Worm (Caenorhabditis elegans) whole organism, late embryonic: ENCODE measurements around the gene C33G3.4.

Experiments used
- C38D4.7 ChIP-seq: fragments of 200-800 bp; sonication (Bioruptor generic); optimal IDR thresholded peaks from 2 replicates; lab custom pipeline; 2018; ENCODE audit warnings: mild to moderate bottlenecking, missing genetic modification characterization, moderate library complexity, missing compliant biosample characterization
- F13H6.1 ChIP-seq: sonication (generic microtip); optimal IDR thresholded peaks from 2 replicates; lab custom pipeline; 2016; ENCODE audit warnings: missing genetic modification characterization, missing compliant biosample characterization
- K02D7.2 ChIP-seq: sonication (generic microtip); optimal IDR thresholded peaks from 2 replicates; lab custom pipeline; 2017; ENCODE audit warnings: mild to moderate bottlenecking, missing genetic modification characterization, missing compliant biosample characterization
- K09A11.1 ChIP-seq: sonication (generic microtip); optimal IDR thresholded peaks from 2 replicates; lab custom pipeline; 2017; ENCODE audit warnings: antibody characterized with exemption, mild to moderate bottlenecking, missing genetic modification characterization, missing compliant biosample characterization; ENCODE audit not compliant: insufficient read depth
- ahr-1 ChIP-seq: sonication (generic microtip); optimal IDR thresholded peaks from 2 replicates; lab custom pipeline; 2016; ENCODE audit warnings: missing genetic modification characterization, missing compliant biosample characterization
- ceh-14 ChIP-seq: sonication (generic microtip); optimal IDR thresholded peaks from 2 replicates; lab custom pipeline; 2016; ENCODE audit warnings: missing genotype, missing genetic modification characterization, missing compliant biosample characterization
- ceh-22 ChIP-seq: sonication (generic microtip); optimal IDR thresholded peaks from 2 replicates; lab custom pipeline; 2017; ENCODE audit warnings: missing biosample characterization, missing genetic modification characterization
- ceh-34 ChIP-seq: sonication (generic microtip); optimal IDR thresholded peaks from 2 replicates; lab custom pipeline; 2016; ENCODE audit warnings: mild to moderate bottlenecking, missing genetic modification characterization, missing compliant biosample characterization
- ceh-45 ChIP-seq: fragments of 200-800 bp; sonication (Bioruptor generic); IDR thresholded peaks from 2 replicates; pipeline ENCODE4 v1.3.6; 2022; ENCODE audit warnings: missing genetic modification reagents, missing genetic modification characterization, missing compliant biosample characterization
- ceh-48 ChIP-seq: sonication (generic microtip); optimal IDR thresholded peaks from 2 replicates; lab custom pipeline; 2016; ENCODE audit warnings: missing genetic modification characterization, inconsistent platforms, missing compliant biosample characterization
- ceh-6 ChIP-seq: fragments of 200-800 bp; sonication (Bioruptor generic); optimal IDR thresholded peaks from 2 replicates; lab custom pipeline; 2018; ENCODE audit warnings: mild to moderate bottlenecking, missing genetic modification characterization, missing compliant biosample characterization
- che-1 ChIP-seq: sonication (generic microtip); optimal IDR thresholded peaks from 2 replicates; lab custom pipeline; 2016; ENCODE audit warnings: mild to moderate bottlenecking, missing genetic modification characterization, missing compliant biosample characterization
- dmd-4 ChIP-seq: sonication (generic microtip); optimal IDR thresholded peaks from 2 replicates; lab custom pipeline; 2016; ENCODE audit warnings: borderline replicate concordance, missing genetic modification characterization, missing compliant biosample characterization
- dve-1 ChIP-seq: sonication (generic microtip); optimal IDR thresholded peaks from 2 replicates; lab custom pipeline; 2017; ENCODE audit warnings: antibody characterized with exemption, mild to moderate bottlenecking, missing genetic modification characterization, missing compliant biosample characterization
- elt-2 ChIP-seq: sonication (generic microtip); optimal IDR thresholded peaks from 2 replicates; lab custom pipeline; 2016; ENCODE audit warnings: missing genetic modification reagents, missing genetic modification characterization, missing compliant biosample characterization
- elt-4 ChIP-seq: sonication (generic microtip); optimal IDR thresholded peaks from 2 replicates; lab custom pipeline; 2016; ENCODE audit warnings: missing genetic modification characterization, missing compliant biosample characterization
- ets-4 ChIP-seq: sonication (generic microtip); optimal IDR thresholded peaks from 2 replicates; lab custom pipeline; 2016; ENCODE audit warnings: missing genetic modification characterization, missing compliant biosample characterization
- eyg-1 ChIP-seq: sonication (generic microtip); optimal IDR thresholded peaks from 2 replicates; lab custom pipeline; 2016; ENCODE audit warnings: missing genotype, missing genetic modification characterization, missing compliant biosample characterization
- fax-1 ChIP-seq: sonication (generic microtip); optimal IDR thresholded peaks from 2 replicates; lab custom pipeline; 2016; ENCODE audit warnings: missing genotype, missing genetic modification characterization, missing compliant biosample characterization
- fkh-10 ChIP-seq: fragments of 150-350 bp; optimal IDR thresholded peaks from 2 replicates; lab custom pipeline; 2014; ENCODE audit warnings: missing biosample characterization, missing genetic modification reagents, missing genetic modification characterization
- fkh-6 ChIP-seq: sonication (generic microtip); optimal IDR thresholded peaks from 2 replicates; lab custom pipeline; 2016; ENCODE audit warnings: missing genetic modification characterization, missing compliant biosample characterization
- gmeb-2 ChIP-seq: sonication (generic microtip); optimal IDR thresholded peaks from 2 replicates; lab custom pipeline; 2016; ENCODE audit warnings: missing genetic modification characterization, inconsistent platforms, missing compliant biosample characterization
- hlh-13 ChIP-seq: fragments of 200-800 bp; sonication (Bioruptor generic); optimal IDR thresholded peaks from 2 replicates; lab custom pipeline; 2018; ENCODE audit warnings: mild to moderate bottlenecking, missing genetic modification characterization, missing compliant biosample characterization
- hlh-15 ChIP-seq: sonication (generic microtip); optimal IDR thresholded peaks from 2 replicates; lab custom pipeline; 2016; ENCODE audit warnings: missing genetic modification characterization, missing compliant biosample characterization
- hlh-30 ChIP-seq: sonication (generic microtip); optimal IDR thresholded peaks from 2 replicates; lab custom pipeline; 2017; ENCODE audit warnings: antibody characterized with exemption, missing genetic modification characterization, missing compliant biosample characterization; ENCODE audit not compliant: insufficient read depth
- hlh-6 ChIP-seq: sonication (generic microtip); optimal IDR thresholded peaks from 2 replicates; lab custom pipeline; 2016; ENCODE audit warnings: missing genotype, missing genetic modification characterization, missing compliant biosample characterization
- hlh-8 ChIP-seq: sonication (generic microtip); optimal IDR thresholded peaks from 2 replicates; lab custom pipeline; 2016; ENCODE audit warnings: missing genotype, missing genetic modification characterization, missing compliant biosample characterization
- lin-11 ChIP-seq: fragments of 200-800 bp; sonication (Bioruptor generic); optimal IDR thresholded peaks from 2 replicates; lab custom pipeline; 2018; ENCODE audit warnings: mild to moderate bottlenecking, missing genetic modification characterization, missing compliant biosample characterization
- madf-2 ChIP-seq: sonication (generic microtip); optimal IDR thresholded peaks from 2 replicates; lab custom pipeline; 2017; ENCODE audit warnings: missing genetic modification characterization, missing compliant biosample characterization
- mec-3 ChIP-seq: sonication (generic microtip); optimal IDR thresholded peaks from 2 replicates; lab custom pipeline; 2016; ENCODE audit warnings: borderline replicate concordance, missing genetic modification characterization, missing compliant biosample characterization
- nfya-1 ChIP-seq: sonication (generic microtip); optimal IDR thresholded peaks from 2 replicates; lab custom pipeline; 2017; ENCODE audit warnings: missing genetic modification characterization, mild to moderate bottlenecking, missing compliant biosample characterization, antibody characterized with exemption, moderate library complexity
- nhr-11 ChIP-seq: fragments of 150-350 bp; optimal IDR thresholded peaks from 2 replicates; lab custom pipeline; 2014; ENCODE audit warnings: missing biosample characterization, missing genetic modification characterization
- npax-4 ChIP-seq: sonication (generic microtip); optimal IDR thresholded peaks from 2 replicates; lab custom pipeline; 2016; ENCODE audit warnings: missing genetic modification characterization, missing compliant biosample characterization
- pat-9 ChIP-seq: fragments of 200-800 bp; sonication (Bioruptor generic); optimal IDR thresholded peaks from 2 replicates; lab custom pipeline; 2018; ENCODE audit warnings: mild to moderate bottlenecking, missing genetic modification characterization, moderate library complexity, missing compliant biosample characterization
- pax-1 ChIP-seq: fragments of 150-350 bp; optimal IDR thresholded peaks from 2 replicates; lab custom pipeline; 2014; ENCODE audit warnings: missing biosample characterization, missing genetic modification characterization
- pha-2 ChIP-seq: sonication (generic microtip); optimal IDR thresholded peaks from 2 replicates; lab custom pipeline; 2017; ENCODE audit warnings: mild to moderate bottlenecking, missing genetic modification characterization, missing compliant biosample characterization
- pros-1 ChIP-seq: fragments of 150-350 bp; optimal IDR thresholded peaks from 2 replicates; lab custom pipeline; 2014; ENCODE audit warnings: missing biosample characterization, missing genetic modification reagents, missing genetic modification characterization
- rnt-1 ChIP-seq: sonication (generic microtip); optimal IDR thresholded peaks from 2 replicates; lab custom pipeline; 2016; ENCODE audit warnings: missing genetic modification characterization, missing compliant biosample characterization
- sox-2 ChIP-seq: fragments of 200-800 bp; sonication (Bioruptor generic); IDR thresholded peaks from 2 replicates; pipeline ENCODE4 v1.3.6; 2022; ENCODE audit warnings: missing genetic modification reagents, missing genetic modification characterization, missing compliant biosample characterization
- sox-4 ChIP-seq: sonication (generic microtip); optimal IDR thresholded peaks from 2 replicates; lab custom pipeline; 2017; ENCODE audit warnings: mild to moderate bottlenecking, missing genetic modification characterization, inconsistent platforms, missing compliant biosample characterization
- syd-9 ChIP-seq: sonication (generic microtip); optimal IDR thresholded peaks from 2 replicates; lab custom pipeline; 2016; ENCODE audit warnings: mild to moderate bottlenecking, missing genetic modification characterization, moderate library complexity, missing compliant biosample characterization
- tbx-2 ChIP-seq: sonication (generic microtip); optimal IDR thresholded peaks from 2 replicates; lab custom pipeline; 2016; ENCODE audit warnings: missing genetic modification characterization, missing compliant biosample characterization
- unc-3 ChIP-seq, 2 experiments: fragments of 200-800 bp in 1 of 2; sonication (Bioruptor generic) in 1 of 2; sonication (generic microtip) in 1 of 2; conservative IDR thresholded peaks in 1 of 2; optimal IDR thresholded peaks in 1 of 2; 2 replicates each; pipeline versions ENCODE4 v1.3.6 to Lab custom; 2016 to 2022; ENCODE audit warnings: missing compliant biosample characterization in 2 of 2, missing genetic modification characterization in 2 of 2, missing genetic modification reagents in 1 of 2
- unc-42 ChIP-seq: sonication (generic microtip); optimal IDR thresholded peaks from 2 replicates; lab custom pipeline; 2016; ENCODE audit warnings: missing genotype, missing genetic modification characterization, missing compliant biosample characterization
- unc-55 ChIP-seq: sonication (generic microtip); optimal IDR thresholded peaks from 2 replicates; lab custom pipeline; 2017; ENCODE audit warnings: missing biosample characterization, missing genetic modification reagents, missing genetic modification characterization
- zip-5 ChIP-seq: sonication (generic microtip); optimal IDR thresholded peaks from 2 replicates; lab custom pipeline; 2016; ENCODE audit warnings: missing genetic modification characterization, missing compliant biosample characterization
- ztf-16 ChIP-seq: sonication (generic microtip); optimal IDR thresholded peaks from 2 replicates; lab custom pipeline; 2017; ENCODE audit warnings: missing genetic modification characterization, missing compliant biosample characterization

C33G3.4 gene

DNA sequence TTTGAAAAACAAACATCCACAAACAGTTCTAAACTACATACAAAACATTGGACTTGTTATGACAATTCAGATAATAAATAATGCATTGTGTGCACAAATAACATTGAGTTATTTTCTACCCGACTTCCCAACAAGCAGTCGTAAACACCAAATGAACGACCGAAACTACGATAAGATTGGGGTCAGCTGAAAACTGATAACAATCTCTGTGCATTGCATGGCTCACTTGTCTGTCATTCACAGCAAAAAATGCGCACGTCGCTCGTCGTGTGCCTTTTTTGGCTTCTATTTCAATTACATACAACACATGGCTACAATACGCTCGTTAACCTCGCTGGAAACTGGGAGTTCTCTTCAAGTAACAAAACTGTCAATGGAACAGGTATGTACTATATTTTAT is at the start of gene C33G3.4:
Gene C33G3.4, plus strand, starts transcription at position 213 of the 400 bp plus-strand sequence.
- TF ChIP-seq ceh-48: no peak
- TF ChIP-seq F13H6.1: no peak
- no peak for TF ChIP-seq nhr-11 (tag; lab: Kevin White, UChicago)
- no peak for TF ChIP-seq che-1 (tag; lab: Kevin White, UChicago)
- TF ChIP-seq elt-2: peak; percentile 86
- no peak for TF ChIP-seq syd-9 (tag; lab: Kevin White, UChicago)
- TF ChIP-seq fkh-10 (GFP tag; lab: Kevin White, UChicago): no peak
- no peak for TF ChIP-seq madf-2 (tag; lab: Kevin White, UChicago)
- TF ChIP-seq ceh-14 (tag; lab: Kevin White, UChicago): no peak

ce11 chrX:14024400-14024953 is 46.5 kb upstream of the C33G3.4 start:
- TF ChIP-seq ceh-34 (tag; lab: Kevin White, UChicago) (peak; percentile 4), pax-1 (tag; lab: Kevin White, UChicago) (no peak), zip-5 (tag; lab: Kevin White, UChicago) (no peak), unc-55 (peak; percentile 81)

DNA sequence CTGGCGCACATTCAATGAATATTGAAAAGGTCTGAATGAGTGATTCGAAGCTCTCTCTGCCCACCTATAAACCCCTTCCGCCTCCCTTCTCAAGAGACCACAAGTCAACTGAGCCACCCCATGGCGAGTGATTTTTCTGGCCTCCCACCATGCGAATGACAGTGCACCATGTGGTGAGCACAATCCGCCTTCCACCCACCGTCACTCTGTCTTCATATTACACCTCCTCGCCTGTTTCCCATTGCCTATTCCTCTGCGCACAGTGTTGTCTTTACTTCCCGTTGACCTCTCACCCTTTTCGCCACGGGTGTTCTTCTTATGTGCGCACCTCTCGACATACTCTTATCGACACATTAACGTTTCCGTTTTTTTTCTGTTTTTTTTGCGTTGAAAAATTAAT is 44.1 kb upstream of the C33G3.4 start:
- TF ChIP-seq ahr-1 (no peak), rnt-1 (tag; lab: Kevin White, UChicago) (no peak), K02D7.2 (tag; lab: Kevin White, UChicago) (no peak), pros-1 (tag; lab: Kevin White, UChicago) (no peak), ceh-48 (no peak), elt-2 (no peak), eyg-1 (tag; lab: Kevin White, UChicago) (no peak), hlh-8 (tag; lab: Kevin White, UChicago) (peak; percentile 29), che-1 (tag; lab: Kevin White, UChicago) (no peak), fax-1 (no peak), hlh-6 (tag; lab: Kevin White, UChicago) (peak; percentile 54), sox-2 (GFP tag; lab: Robert Waterston, UW) (no peak), dmd-4 (tag; lab: Kevin White, UChicago) (no peak), dve-1 (tag; lab: Kevin White, UChicago) (no peak), npax-4 (tag; lab: Kevin White, UChicago) (no peak), ets-4 (tag; lab: Kevin White, UChicago) (no peak), F13H6.1 (no peak), gmeb-2 (no peak), hlh-13 (no peak), unc-42 (tag; lab: Kevin White, UChicago) (no peak), fkh-6 (tag; lab: Kevin White, UChicago) (peak; percentile 30), pat-9 (tag; lab: Kevin White, UChicago) (no peak), K09A11.1 (tag; lab: Kevin White, UChicago) (no peak), unc-55 (peak; percentile 30), ceh-22 (no peak), unc-3 (GFP tag; conservative IDR thresholded peaks at IDR 0.05; lab: Robert Waterston, UW) (no peak), unc-3 (tag; optimal IDR thresholded peaks at IDR 0.05; lab: Kevin White, UChicago) (no peak), hlh-15 (tag; lab: Kevin White, UChicago) (no peak), ztf-16 (tag; lab: Kevin White, UChicago) (no peak), lin-11 (tag; lab: Kevin White, UChicago) (no peak), ceh-6 (GFP tag; lab: Kevin White, UChicago) (no peak), fkh-10 (GFP tag; lab: Kevin White, UChicago) (no peak), zip-5 (tag; lab: Kevin White, UChicago) (no peak), tbx-2 (peak; percentile 14), nfya-1 (no peak), sox-4 (tag; lab: Kevin White, UChicago) (no peak), elt-4 (tag; lab: Kevin White, UChicago) (no peak), C38D4.7 (GFP tag; lab: Kevin White, UChicago) (no peak), mec-3 (tag; lab: Kevin White, UChicago) (no peak), ceh-45 (GFP tag; lab: Robert Waterston, UW) (no peak), hlh-30 (tag; lab: Kevin White, UChicago) (peak; percentile 55), pha-2 (no peak)
